Fruit fly (Drosophila melanogaster): ENCODE data around the gene CG33159.

CG33159 gene

dm6 chr3L:3192912-3193311 is 11.3 kb downstream of the CG33159 start, which contains the start of gene Hsp83 (continued):
- TF ChIP-seq sna (GFP tag; IDR thresholded peaks at IDR 0.05; ENCODE audit: partially characterized antibody) (no peak), Gsc (GFP tag; IDR thresholded peaks at IDR 0.05) (no peak), CHES-1-like (GFP tag; optimal IDR thresholded peaks at IDR 0.05) (peak; percentile 96), crc (GFP tag; optimal IDR thresholded peaks at IDR 0.05) (peak; percentile 94), CG6689 (GFP tag; IDR thresholded peaks at IDR 0.05) (peak; percentile 81), dan (GFP tag; IDR thresholded peaks at IDR 0.05) (no peak), vvl (GFP tag; IDR thresholded peaks at IDR 0.05) (peak; percentile 97), CG2120 (GFP tag; optimal IDR thresholded peaks at IDR 0.05) (peak; percentile 86), sob (GFP tag; IDR thresholded peaks at IDR 0.05) (peak; percentile 97), prd (optimal IDR thresholded peaks at IDR 0.05) (no peak), prd (GFP tag; IDR thresholded peaks at IDR 0.05) (peak; percentile 71), CTCF (GFP tag; optimal IDR thresholded peaks at IDR 0.05) (peak; percentile 80), E2f1 (GFP tag; IDR thresholded peaks at IDR 0.05) (peak; percentile 87), CG18619 (GFP tag; optimal IDR thresholded peaks at IDR 0.05) (peak; percentile 98), Ets97D (GFP tag; optimal IDR thresholded peaks at IDR 0.05) (peak; percentile 100), CG7963 (GFP tag; IDR thresholded peaks at IDR 0.05; ENCODE audit: partially characterized antibody) (no peak), dmrt11E (tag; optimal IDR thresholded peaks at IDR 0.05) (peak; percentile 81), CG1647 (GFP tag; optimal IDR thresholded peaks at IDR 0.05) (peak; percentile 93), CG6854 (GFP tag; optimal IDR thresholded peaks at IDR 0.05) (peak; percentile 99), hkb (optimal IDR thresholded peaks at IDR 0.05) (no peak), hkb (GFP tag; IDR thresholded peaks at IDR 0.05) (peak; percentile 96), CG15269 (tag; optimal IDR thresholded peaks at IDR 0.05) (peak; percentile 95), CG17385 (GFP tag; optimal IDR thresholded peaks at IDR 0.05) (peak; percentile 96), br (optimal IDR thresholded peaks at IDR 0.05) (no peak), twi (tag; optimal IDR thresholded peaks at IDR 0.05) (peak; percentile 76), hth (optimal IDR thresholded peaks at IDR 0.05) (no peak), pan (optimal IDR thresholded peaks at IDR 0.05) (no peak), pan (GFP tag; optimal IDR thresholded peaks at IDR 0.05 in 1 of 2, IDR thresholded peaks at IDR 0.05 in 1 of 2) (peak in 1 of 2 experiments; percentile 92), row (GFP tag; IDR thresholded peaks at IDR 0.05) (peak; percentile 10; the same call in 1 of the 3 replicates), CG10321 (GFP tag; IDR thresholded peaks at IDR 0.05) (peak; percentile 77), CG15011 (GFP tag; optimal IDR thresholded peaks at IDR 0.05) (peak; percentile 95), CG7987 (GFP tag; optimal IDR thresholded peaks at IDR 0.05) (peak; percentile 100), CrebB (tag; optimal IDR thresholded peaks at IDR 0.05) (peak; percentile 99), gem (tag; optimal IDR thresholded peaks at IDR 0.05) (peak; percentile 77), slbo (GFP tag; IDR thresholded peaks at IDR 0.05) (peak; percentile 84), Dek (tag; optimal IDR thresholded peaks at IDR 0.05) (peak; percentile 86), CG6254 (GFP tag; optimal IDR thresholded peaks at IDR 0.05) (peak; percentile 95), CG2199 (GFP tag; IDR thresholded peaks at IDR 0.05) (peak; percentile 75; the same call in 1 of the 3 replicates), pum (GFP tag; optimal IDR thresholded peaks at IDR 0.05) (peak; percentile 81)

- TF ChIP-seq CG14441 (GFP tag; IDR thresholded peaks at IDR 0.05) (peak; percentile 36; the same call in 1 of the 2 replicates), exex (tag; optimal IDR thresholded peaks at IDR 0.05) (no peak), Sin3A (optimal IDR thresholded peaks at IDR 0.05) (peak; percentile 84), pum (GFP tag; optimal IDR thresholded peaks at IDR 0.05) (no peak), CG2889 (GFP tag; IDR thresholded peaks at IDR 0.05) (no peak), CoRest (tag; optimal IDR thresholded peaks at IDR 0.05) (no peak), HLH3B (GFP tag; IDR thresholded peaks at IDR 0.05) (no peak), CG2116 (GFP tag; optimal IDR thresholded peaks at IDR 0.05) (peak; percentile 80), nerfin-2 (GFP tag; IDR thresholded peaks at IDR 0.05; ENCODE audit: partially characterized antibody) (peak; percentile 90), MESR4 (GFP tag; optimal IDR thresholded peaks at IDR 0.05) (peak; percentile 20), CG12219 (GFP tag; optimal IDR thresholded peaks at IDR 0.05) (no peak), MBD-R2 (GFP tag; IDR thresholded peaks at IDR 0.05) (peak; percentile 62), CG4617 (GFP tag; optimal IDR thresholded peaks at IDR 0.05; ENCODE audit: borderline replicate concordance) (no peak), CG15514 (GFP tag; optimal IDR thresholded peaks at IDR 0.05) (peak; percentile 99), CG7271 (tag; optimal IDR thresholded peaks at IDR 0.05) (no peak), CG10959 (GFP tag; IDR thresholded peaks at IDR 0.05) (no peak), CG17829 (tag; optimal IDR thresholded peaks at IDR 0.05) (no peak)
Measured at dm6 chr3L:3192333-3192894, 11.8 kb downstream of the CG33159 start, which contains the start of gene CG14965. Gene CG14965 (minus strand): TSS chr3L:3192491.
